Fruit fly (Drosophila melanogaster) whole organism, embryonic: ENCODE results near the gene SelT.

Experiments
- Awh ChIP-seq: fragments of 200-800 bp; sonication (Bioruptor generic); IDR thresholded peaks from 2 replicates; pipeline ENCODE4, ENCODE4 v1.3.6; 2022; ENCODE audit warnings: missing biosample characterization, missing genetic modification characterization
- CG10979 ChIP-seq: fragments of 200-800 bp; sonication (Bioruptor generic); optimal IDR thresholded peaks from 2 replicates; lab custom pipeline; 2018; ENCODE audit warnings: missing biosample characterization, mild to moderate bottlenecking, missing genetic modification characterization, moderate library complexity
- CG17328 ChIP-seq: fragments of 200-800 bp; sonication (Bioruptor generic); IDR thresholded peaks from 2 replicates; pipeline ENCODE4 v1.3.6; 2022; ENCODE audit warnings: missing biosample characterization, missing genetic modification characterization
- CG3281 ChIP-seq: fragments of 200-800 bp; sonication (Bioruptor generic); optimal IDR thresholded peaks from 3 replicates; lab custom pipeline; 2017; ENCODE audit warnings: missing biosample characterization, mild to moderate bottlenecking, missing genetic modification characterization
- CG3995 ChIP-seq: fragments of 200-800 bp; sonication (Bioruptor generic); optimal IDR thresholded peaks from 3 replicates; lab custom pipeline; 2016; ENCODE audit warnings: missing biosample characterization, missing genetic modification characterization
- CG4360 ChIP-seq: fragments of 200-800 bp; sonication (Bioruptor generic); IDR thresholded peaks from 2 replicates; pipeline ENCODE4 v1.3.6; 2022; ENCODE audit warnings: missing biosample characterization, missing genetic modification characterization
- CG4617 ChIP-seq: fragments of 200-800 bp; sonication (Bioruptor generic); optimal IDR thresholded peaks from 3 replicates; lab custom pipeline; 2016; ENCODE audit warnings: missing biosample characterization, missing genetic modification characterization, borderline replicate concordance
- CG7745 ChIP-seq: fragments of 200-800 bp; sonication (Bioruptor generic); optimal IDR thresholded peaks from 2 replicates; lab custom pipeline; 2018; ENCODE audit warnings: missing biosample characterization, mild to moderate bottlenecking, missing genetic modification characterization, moderate library complexity
- CrebB ChIP-seq: fragments of 200-800 bp; sonication (Bioruptor generic); optimal IDR thresholded peaks from 3 replicates; lab custom pipeline; 2018; ENCODE audit warnings: missing biosample characterization, mild to moderate bottlenecking, missing genetic modification characterization
- Fer1 ChIP-seq: fragments of 200-800 bp; sonication (Bioruptor generic); optimal IDR thresholded peaks from 2 replicates; lab custom pipeline; 2017; ENCODE audit warnings: missing biosample characterization, mild to moderate bottlenecking, missing genetic modification characterization
- Nf-YA ChIP-seq: fragments of 200-800 bp; sonication (Bioruptor generic); IDR thresholded peaks from 2 replicates; pipeline ENCODE4 v1.3.6; 2022; ENCODE audit warnings: missing biosample characterization, missing genetic modification characterization
- eyg ChIP-seq: fragments of 200-800 bp; sonication (Bioruptor generic); optimal IDR thresholded peaks from 3 replicates; lab custom pipeline; 2016; ENCODE audit warnings: missing biosample characterization, missing genetic modification characterization
- psq ChIP-seq: fragments of 200-800 bp; sonication (Bioruptor generic); optimal IDR thresholded peaks from 2 replicates; lab custom pipeline; 2017; ENCODE audit warnings: missing biosample characterization, missing genetic modification characterization
- tgo ChIP-seq: fragments of 200-800 bp; sonication (Bioruptor generic); IDR thresholded peaks from 3 replicates; pipeline ENCODE4 v1.3.6; 2022; ENCODE audit warnings: missing biosample characterization, missing genetic modification characterization

DNA sequence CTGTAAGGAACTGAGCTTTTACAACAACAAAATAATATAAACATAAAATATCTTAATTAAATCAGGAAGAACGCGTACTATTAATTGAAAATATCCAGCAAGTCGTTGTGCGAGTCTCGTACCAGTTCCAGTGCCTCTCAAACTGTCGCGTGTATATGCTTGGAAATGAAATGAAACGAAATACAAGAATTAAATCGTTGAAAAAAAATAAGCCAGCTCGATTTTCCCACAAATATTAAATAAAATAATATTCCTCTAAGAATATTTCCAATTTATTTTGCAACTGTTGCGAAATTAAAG is 19.0 kb downstream of the SelT start:
- no peak for TF ChIP-seq eyg (GFP tag; lab: Kevin White, UChicago)
- TF ChIP-seq CrebB, result no peak
- TF ChIP-seq Nf-YA, result no peak
- no peak for TF ChIP-seq CG17328 (GFP tag; lab: Robert Waterston, UW)
- no peak for TF ChIP-seq CG3281 (GFP tag; lab: Kevin White, UChicago)
- no peak for TF ChIP-seq Awh
- no peak for TF ChIP-seq CG7745 (tag; lab: Kevin White, UChicago)
- no peak for TF ChIP-seq tgo (GFP tag; lab: Robert Waterston, UW)
- no peak for TF ChIP-seq CG10979
- TF ChIP-seq psq (GFP tag; lab: Kevin White, UChicago), result no peak
- no peak for TF ChIP-seq Fer1 (GFP tag; lab: Kevin White, UChicago)
- no peak for TF ChIP-seq CG3995 (GFP tag; lab: Kevin White, UChicago)
- TF ChIP-seq CG4360 (GFP tag; lab: Robert Waterston, UW), result no peak
- TF ChIP-seq CG4617, result no peak
